Fruit fly (Drosophila melanogaster) whole organism, adult: Measurements from ENCODE around the gene CG13482.

ENCODE experiments used
- CG1620 ChIP-seq: fragments of 200-800 bp; sonication (Bioruptor generic); optimal IDR thresholded peaks from 2 replicates; lab custom pipeline; 2016; ENCODE audit warnings: missing biosample characterization, missing genetic modification characterization
- CG33017 ChIP-seq: fragments of 200-800 bp; sonication (Bioruptor generic); optimal IDR thresholded peaks from 2 replicates; lab custom pipeline; 2018; ENCODE audit warnings: missing biosample characterization, mild to moderate bottlenecking, missing genetic modification characterization, moderate library complexity
- CG5204 ChIP-seq: fragments of 200-800 bp; sonication (Bioruptor generic); optimal IDR thresholded peaks from 2 replicates; lab custom pipeline; 2016; ENCODE audit warnings: missing biosample characterization, missing genetic modification characterization
- CG7045 ChIP-seq: fragments of 200-800 bp; sonication (Bioruptor generic); optimal IDR thresholded peaks from 2 replicates; lab custom pipeline; 2017; ENCODE audit warnings: missing biosample characterization, mild to moderate bottlenecking, missing genetic modification characterization
- CG7101 ChIP-seq: fragments of 200-800 bp; sonication (Bioruptor generic); optimal IDR thresholded peaks from 2 replicates; lab custom pipeline; 2018; ENCODE audit warnings: missing biosample characterization, mild to moderate bottlenecking, missing genetic modification characterization, moderate library complexity
- Clk ChIP-seq: fragments of 200-800 bp; sonication (Bioruptor generic); optimal IDR thresholded peaks from 2 replicates; lab custom pipeline; 2017; ENCODE audit warnings: missing biosample characterization, missing genetic modification characterization
- Crg-1 ChIP-seq: fragments of 200-800 bp; sonication (Bioruptor generic); optimal IDR thresholded peaks from 2 replicates; lab custom pipeline; 2016; ENCODE audit warnings: missing biosample characterization, missing genetic modification characterization
- Hr96 ChIP-seq: fragments of 200-800 bp; sonication (Bioruptor generic); optimal IDR thresholded peaks from 2 replicates; lab custom pipeline; 2016; ENCODE audit warnings: missing biosample characterization, missing genetic modification characterization
- Mnt ChIP-seq: fragments of 200-800 bp; sonication (Bioruptor generic); optimal IDR thresholded peaks from 2 replicates; lab custom pipeline; 2016; ENCODE audit warnings: missing biosample characterization, mild to moderate bottlenecking, missing genetic modification characterization
- bab1 ChIP-seq: fragments of 200-800 bp; sonication (Bioruptor generic); optimal IDR thresholded peaks from 3 replicates; lab custom pipeline; 2019; ENCODE audit warnings: missing biosample characterization, mild to moderate bottlenecking, missing genetic modification characterization, moderate library complexity
- cic ChIP-seq: fragments of 200-800 bp; sonication (Bioruptor generic); optimal IDR thresholded peaks from 2 replicates; lab custom pipeline; 2017; ENCODE audit warnings: missing biosample characterization, mild to moderate bottlenecking, missing genetic modification characterization, moderate library complexity
- ovo ChIP-seq: fragments of 200-800 bp; sonication (Bioruptor generic); optimal IDR thresholded peaks from 2 replicates; lab custom pipeline; 2016; ENCODE audit warnings: missing biosample characterization, missing genetic modification characterization
- pad ChIP-seq: fragments of 200-800 bp; sonication (Bioruptor generic); optimal IDR thresholded peaks from 3 replicates; lab custom pipeline; 2017; ENCODE audit warnings: missing biosample characterization, missing genetic modification characterization, mild to moderate bottlenecking, moderate library complexity, missing genetic modification reagents
- tj ChIP-seq: fragments of 200-800 bp; sonication (Bioruptor generic); optimal IDR thresholded peaks from 3 replicates; lab custom pipeline; 2017; ENCODE audit warnings: missing biosample characterization, mild to moderate bottlenecking, missing genetic modification characterization, moderate library complexity
- toe ChIP-seq: fragments of 200-800 bp; sonication (Bioruptor generic); optimal IDR thresholded peaks from 2 replicates; lab custom pipeline; 2016; ENCODE audit warnings: missing biosample characterization, missing genetic modification characterization

Gene CG13482

DNA sequence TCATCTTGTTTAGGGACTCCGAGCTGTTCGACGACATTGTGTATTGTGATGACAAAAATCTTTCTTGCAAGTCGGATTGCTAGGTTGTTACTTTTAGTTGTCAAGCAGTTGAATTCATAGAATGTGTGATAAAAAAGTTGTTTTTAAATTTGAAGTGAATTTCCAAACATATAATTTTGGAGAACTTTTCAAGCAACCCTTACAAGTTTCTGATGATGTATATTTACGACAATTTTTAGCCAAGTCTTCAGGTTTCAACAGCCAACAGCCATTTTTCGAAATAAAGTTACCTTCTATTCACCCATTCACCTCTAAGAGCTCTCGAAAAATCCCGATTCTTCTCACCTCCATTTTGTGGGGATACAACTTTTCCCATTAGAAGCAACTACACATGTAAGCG, 40.5 kb downstream of the CG13482 start, which contains the start of gene CG13481:
TSS of gene CG13481 (minus strand) at position 101 of the 400 bp plus-strand sequence.
- TF ChIP-seq bab1 (no peak), tj (GFP tag; lab: Kevin White, UChicago) (no peak), ovo (GFP tag; lab: Kevin White, UChicago) (no peak), Clk (GFP tag; lab: Kevin White, UChicago) (no peak)

DNA sequence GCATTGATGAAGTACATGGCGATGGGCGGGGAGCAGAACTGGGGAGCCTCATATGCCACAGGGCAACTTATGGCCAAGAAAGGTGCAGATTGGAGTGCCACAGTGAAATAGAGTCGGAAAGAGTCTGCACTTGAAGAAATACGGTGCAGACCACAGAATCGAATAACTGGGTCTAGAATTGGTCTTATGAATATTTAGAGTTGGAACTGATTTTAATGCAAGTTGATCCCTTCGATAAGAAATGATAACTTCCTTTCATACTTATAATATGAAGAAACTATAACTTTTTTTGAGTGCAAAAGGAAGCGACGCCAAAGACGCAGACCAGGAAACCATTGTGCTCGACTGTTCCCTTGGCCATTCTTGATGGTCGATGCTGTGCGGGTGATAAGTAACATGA, 45.4 kb downstream of the CG13482 start:
- TF ChIP-seq bab1, result no peak
- TF ChIP-seq ovo (GFP tag; lab: Kevin White, UChicago), result no peak
- no peak for TF ChIP-seq CG33017 (tag; lab: Kevin White, UChicago)
- no peak for TF ChIP-seq CG1620 (GFP tag; lab: Kevin White, UChicago)
- TF ChIP-seq Hr96 (GFP tag; lab: Kevin White, UChicago), result no peak
- TF ChIP-seq CG5204 (GFP tag; lab: Kevin White, UChicago), result no peak

DNA sequence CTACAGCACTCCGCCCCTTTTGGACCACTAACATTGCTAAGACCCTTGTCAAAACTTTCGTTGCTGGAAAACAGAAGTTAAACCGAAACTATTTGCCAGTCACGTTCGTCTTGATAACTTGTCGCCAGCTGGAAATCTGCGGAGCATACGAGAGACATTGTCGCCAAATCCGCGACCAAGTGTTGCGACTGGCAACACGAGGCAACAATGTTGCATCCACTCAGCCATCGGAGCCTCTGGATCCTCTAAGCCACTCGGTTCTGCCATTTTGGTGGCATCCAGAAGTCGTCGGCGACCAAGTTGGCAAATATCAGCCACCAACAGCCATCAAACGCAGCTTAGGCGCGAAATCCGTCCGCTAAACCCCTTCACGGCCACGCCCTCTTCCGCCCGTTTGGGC, 46.7 kb downstream of the CG13482 start:
- no peak for TF ChIP-seq Crg-1 (GFP tag; lab: Kevin White, UChicago)
- no peak for TF ChIP-seq pad (GFP tag; lab: Kevin White, UChicago)
- no peak for TF ChIP-seq CG7045 (GFP tag; lab: Kevin White, UChicago)
- no peak for TF ChIP-seq cic (GFP tag; lab: Kevin White, UChicago)
- no peak for TF ChIP-seq tj (GFP tag; lab: Kevin White, UChicago)
- no peak for TF ChIP-seq Mnt (GFP tag; lab: Kevin White, UChicago)
- no peak for TF ChIP-seq CG7101 (tag; lab: Kevin White, UChicago)
- no peak for TF ChIP-seq CG1620 (GFP tag; lab: Kevin White, UChicago)
- no peak for TF ChIP-seq toe (GFP tag; lab: Kevin White, UChicago)
- TF ChIP-seq CG33017 (tag; lab: Kevin White, UChicago), result no peak
